Fruit fly (Drosophila melanogaster) whole organism, embryonic: Measurements from ENCODE around the gene CG3517.
A peak's percentile ranks its signal among the peaks of the same experiment; 100 is the strongest.

Source experiments
- BtbVII ChIP-seq: fragments of 200-800 bp; sonication (Bioruptor generic); optimal IDR thresholded peaks from 3 replicates; lab custom pipeline; 2017; ENCODE audit warnings: missing biosample characterization, mild to moderate bottlenecking, missing genetic modification characterization
- CG10543 ChIP-seq: fragments of 200-800 bp; sonication (Bioruptor generic); optimal IDR thresholded peaks from 3 replicates; lab custom pipeline; 2017; ENCODE audit warnings: missing biosample characterization, mild to moderate bottlenecking, missing genetic modification characterization, moderate library complexity
- CG13287 ChIP-seq: fragments of 200-800 bp; sonication (Bioruptor generic); IDR thresholded peaks from 2 replicates; pipeline ENCODE4 v1.3.6; 2022; ENCODE audit warnings: missing biosample characterization, missing genetic modification characterization; ENCODE audit not compliant: partially characterized antibody
- CG16779 ChIP-seq: fragments of 200-800 bp; sonication (Bioruptor generic); IDR thresholded peaks from 2 replicates; pipeline ENCODE4 v1.3.6; 2022; ENCODE audit warnings: missing biosample characterization, missing genetic modification characterization
- CG16813 ChIP-seq: fragments of 200-800 bp; sonication (Bioruptor generic); IDR thresholded peaks from 3 replicates; pipeline ENCODE4 v1.3.6; 2022; ENCODE audit warnings: missing biosample characterization, missing genetic modification characterization; ENCODE audit not compliant: partially characterized antibody
- CG17359 ChIP-seq: fragments of 200-800 bp; sonication (Bioruptor generic); optimal IDR thresholded peaks from 3 replicates; lab custom pipeline; 2018; ENCODE audit warnings: missing biosample characterization, mild to moderate bottlenecking, missing genetic modification characterization, moderate library complexity
- CG2199 ChIP-seq: fragments of 200-800 bp; sonication (Bioruptor generic); IDR thresholded peaks from 3 replicates; pipeline ENCODE4 v1.3.6; 2022; ENCODE audit warnings: missing biosample characterization, missing genetic modification characterization
- CG2875 ChIP-seq: fragments of 200-800 bp; sonication (Bioruptor generic); optimal IDR thresholded peaks from 2 replicates; lab custom pipeline; 2017; ENCODE audit warnings: missing biosample characterization, mild to moderate bottlenecking, missing genetic modification characterization, missing genetic modification reagents
- CG31388 ChIP-seq: fragments of 200-800 bp; sonication (Bioruptor generic); optimal IDR thresholded peaks from 2 replicates; lab custom pipeline; 2016; ENCODE audit warnings: missing biosample characterization, missing genetic modification characterization
- CG32767 ChIP-seq: fragments of 200-800 bp; sonication (Bioruptor generic); IDR thresholded peaks from 2 replicates; pipeline ENCODE4 v1.3.6; 2022; ENCODE audit warnings: missing biosample characterization, missing genetic modification characterization
- CG34224 ChIP-seq: fragments of 200-800 bp; sonication (Bioruptor generic); IDR thresholded peaks from 3 replicates; pipeline ENCODE4 v1.3.6; 2022; ENCODE audit warnings: missing biosample characterization, missing genetic modification characterization; ENCODE audit not compliant: partially characterized antibody
- CG3995 ChIP-seq: fragments of 200-800 bp; sonication (Bioruptor generic); optimal IDR thresholded peaks from 3 replicates; lab custom pipeline; 2016; ENCODE audit warnings: missing biosample characterization, missing genetic modification characterization
- CG4730 ChIP-seq: fragments of 200-800 bp; sonication (Bioruptor generic); IDR thresholded peaks from 2 replicates; pipeline ENCODE4 v1.3.6; 2022; ENCODE audit warnings: missing biosample characterization, missing genetic modification characterization
- CG7745 ChIP-seq: fragments of 200-800 bp; sonication (Bioruptor generic); optimal IDR thresholded peaks from 2 replicates; lab custom pipeline; 2018; ENCODE audit warnings: missing biosample characterization, mild to moderate bottlenecking, missing genetic modification characterization, moderate library complexity
- CG7839 ChIP-seq: fragments of 200-800 bp; sonication (Bioruptor generic); optimal IDR thresholded peaks from 3 replicates; lab custom pipeline; 2018; ENCODE audit warnings: missing biosample characterization, mild to moderate bottlenecking, missing genetic modification characterization, moderate library complexity
- CoRest ChIP-seq: fragments of 200-800 bp; sonication (Bioruptor generic); optimal IDR thresholded peaks from 3 replicates; lab custom pipeline; 2018; ENCODE audit warnings: missing biosample characterization, mild to moderate bottlenecking, missing genetic modification characterization, moderate library complexity
- Dll ChIP-seq: fragments of 200-800 bp; sonication (Bioruptor generic); IDR thresholded peaks from 4 replicates; pipeline ENCODE4 v1.3.6; 2022; ENCODE audit warnings: missing biosample characterization, missing genetic modification characterization; ENCODE audit not compliant: partially characterized antibody
- E2f2 ChIP-seq: fragments of 200-800 bp; sonication (Bioruptor generic); IDR thresholded peaks from 2 replicates; pipeline ENCODE4 v1.3.6; 2022; ENCODE audit warnings: missing biosample characterization, missing genetic modification characterization
- ERR ChIP-seq: fragments of 200-800 bp; sonication (Bioruptor generic); optimal IDR thresholded peaks from 2 replicates; lab custom pipeline; 2016; ENCODE audit warnings: missing biosample characterization, missing genetic modification characterization
- Fer2 ChIP-seq: fragments of 200-800 bp; sonication (Bioruptor generic); optimal IDR thresholded peaks from 2 replicates; lab custom pipeline; 2018; ENCODE audit warnings: missing biosample characterization, mild to moderate bottlenecking, missing genetic modification characterization, moderate library complexity
- Fer3 ChIP-seq: fragments of 200-800 bp; sonication (Bioruptor generic); optimal IDR thresholded peaks from 2 replicates; lab custom pipeline; 2018; ENCODE audit warnings: missing biosample characterization, mild to moderate bottlenecking, missing genetic modification characterization, moderate library complexity
- H15 ChIP-seq: fragments of 200-800 bp; sonication (Bioruptor generic); IDR thresholded peaks from 3 replicates; pipeline ENCODE4 v1.3.6; 2022; ENCODE audit warnings: missing biosample characterization, missing genetic modification characterization
- HLH3B ChIP-seq: fragments of 200-800 bp; sonication (Bioruptor generic); IDR thresholded peaks from 2 replicates; pipeline ENCODE4 v1.3.6; 2022; ENCODE audit warnings: missing biosample characterization, missing genetic modification characterization
- Hr39 ChIP-seq: fragments of >200 bp; optimal IDR thresholded peaks from 2 replicates; lab custom pipeline; 2017
- MTF-1 ChIP-seq: fragments of 200-800 bp; sonication (Bioruptor generic); optimal IDR thresholded peaks from 2 replicates; lab custom pipeline; 2018; ENCODE audit warnings: missing biosample characterization, mild to moderate bottlenecking, missing genetic modification characterization, borderline replicate concordance
- NC2β ChIP-seq: fragments of 200-800 bp; sonication (Bioruptor generic); optimal IDR thresholded peaks from 2 replicates; lab custom pipeline; 2016; ENCODE audit warnings: missing biosample characterization, missing genetic modification characterization
- Optix ChIP-seq: fragments of 200-800 bp; sonication (Bioruptor generic); IDR thresholded peaks from 3 replicates; pipeline ENCODE4 v1.3.6; 2022; ENCODE audit warnings: missing biosample characterization, missing genetic modification characterization
- al ChIP-seq: fragments of 200-800 bp; sonication (Bioruptor generic); IDR thresholded peaks from 2 replicates; pipeline ENCODE4 v1.3.6; 2022; ENCODE audit warnings: missing biosample characterization, missing genetic modification characterization
- btn ChIP-seq: fragments of 200-800 bp; sonication (Bioruptor generic); optimal IDR thresholded peaks from 2 replicates; lab custom pipeline; 2016; ENCODE audit warnings: missing biosample characterization, missing genetic modification characterization
- chinmo ChIP-seq: fragments of 200-800 bp; sonication (Bioruptor generic); IDR thresholded peaks from 4 replicates; pipeline ENCODE4 v1.3.6; 2022; ENCODE audit warnings: missing biosample characterization, missing genetic modification characterization; ENCODE audit not compliant: partially characterized antibody
- crol ChIP-seq: fragments of 200-800 bp; sonication (Bioruptor generic); IDR thresholded peaks from 2 replicates; pipeline ENCODE4 v1.3.6; 2022; ENCODE audit warnings: missing biosample characterization, missing genetic modification characterization
- dysf ChIP-seq: fragments of 200-800 bp; sonication (Bioruptor generic); IDR thresholded peaks from 3 replicates; pipeline ENCODE4 v1.3.6; 2022; ENCODE audit warnings: missing biosample characterization, missing genetic modification characterization
- esg ChIP-seq: fragments of 200-800 bp; sonication (Bioruptor generic); conservative IDR thresholded peaks from 2 replicates; pipeline ENCODE4 v1.3.6; 2022; ENCODE audit warnings: missing biosample characterization, missing genetic modification characterization
- eve ChIP-seq, 2 experiments: fragments of >200 bp; optimal IDR thresholded peaks; 2 replicates each; lab custom pipeline; 2017; ENCODE audit warnings: missing biosample characterization in 2 of 2, missing genetic modification characterization in 2 of 2
- ewg ChIP-seq: fragments of 200-800 bp; sonication (Bioruptor generic); optimal IDR thresholded peaks from 3 replicates; lab custom pipeline; 2017; ENCODE audit warnings: mild to moderate bottlenecking, missing biosample characterization, missing genetic modification reagents, missing genetic modification characterization
- fru ChIP-seq: fragments of >200 bp; optimal IDR thresholded peaks from 2 replicates; lab custom pipeline; 2017
- grau ChIP-seq: fragments of 200-800 bp; optimal IDR thresholded peaks from 3 replicates; lab custom pipeline; 2019; ENCODE audit warnings: missing biosample characterization, mild to moderate bottlenecking, missing genetic modification characterization, moderate library complexity
- her ChIP-seq: fragments of 200-800 bp; sonication (Bioruptor generic); optimal IDR thresholded peaks from 2 replicates; lab custom pipeline; 2016; ENCODE audit warnings: missing biosample characterization, missing genetic modification characterization
- insv ChIP-seq, 2 experiments: fragments of 200-800 bp; sonication (Bioruptor generic); optimal IDR thresholded peaks; 3 replicates each; lab custom pipeline; 2016 to 2018; ENCODE audit warnings: missing biosample characterization in 2 of 2, missing genetic modification characterization in 2 of 2
- oc ChIP-seq: fragments of 200-800 bp; sonication (Bioruptor generic); optimal IDR thresholded peaks from 2 replicates; lab custom pipeline; 2018; ENCODE audit warnings: missing biosample characterization, mild to moderate bottlenecking, missing genetic modification characterization, moderate library complexity
- odd ChIP-seq: fragments of 200-800 bp; sonication (Bioruptor generic); optimal IDR thresholded peaks from 2 replicates; lab custom pipeline; 2017; ENCODE audit warnings: missing biosample characterization, mild to moderate bottlenecking, missing genetic modification characterization
- org-1 ChIP-seq: fragments of 200-800 bp; sonication (Bioruptor generic); optimal IDR thresholded peaks from 2 replicates; lab custom pipeline; 2017; ENCODE audit warnings: missing biosample characterization, missing genetic modification characterization
- otp ChIP-seq: fragments of 200-800 bp; sonication (Bioruptor generic); IDR thresholded peaks from 3 replicates; pipeline ENCODE4, ENCODE4 v1.3.6; 2022; ENCODE audit warnings: missing biosample characterization, missing genetic modification characterization
- pita ChIP-seq: fragments of 200-800 bp; sonication (Bioruptor generic); optimal IDR thresholded peaks from 2 replicates; lab custom pipeline; 2017; ENCODE audit warnings: missing biosample characterization, mild to moderate bottlenecking, missing genetic modification characterization
- sc ChIP-seq, 3 experiments: fragments of >200 bp in 2 of 3; fragments of 200-800 bp in 1 of 3; sonication (Bioruptor generic) in 1 of 3; optimal IDR thresholded peaks; 2 replicates in 2 of 3; 3 replicates in 1 of 3; lab custom pipeline; 2017; ENCODE audit warnings: mild to moderate bottlenecking in 1 of 3, missing biosample characterization in 1 of 3, missing genetic modification characterization in 1 of 3, missing genetic modification reagents in 1 of 3
- sens ChIP-seq: fragments of 200-800 bp; sonication (Bioruptor generic); peaks from one replicate; lab custom pipeline; 2016; ENCODE audit warnings: missing biosample characterization, missing genetic modification characterization
- ssp ChIP-seq: fragments of 200-800 bp; sonication (Bioruptor generic); IDR thresholded peaks from 2 replicates; pipeline ENCODE4 v1.3.6; 2022; ENCODE audit warnings: missing biosample characterization, missing genetic modification characterization
- unpg ChIP-seq: fragments of 200-800 bp; sonication (Bioruptor generic); optimal IDR thresholded peaks from 3 replicates; lab custom pipeline; 2018; ENCODE audit warnings: missing biosample characterization, mild to moderate bottlenecking, missing genetic modification characterization, moderate library complexity
- usp ChIP-seq: fragments of >200 bp; optimal IDR thresholded peaks from 2 replicates; lab custom pipeline; 2017; ENCODE audit warnings: missing biosample characterization, missing genetic modification characterization
- wor ChIP-seq: fragments of 200-800 bp; sonication (Bioruptor generic); IDR thresholded peaks from 2 replicates; pipeline ENCODE4 v1.3.6; 2022; ENCODE audit warnings: missing biosample characterization, missing genetic modification characterization
- zen ChIP-seq: fragments of 200-800 bp; sonication (Bioruptor generic); optimal IDR thresholded peaks from 3 replicates; lab custom pipeline; 2018; ENCODE audit warnings: missing biosample characterization, mild to moderate bottlenecking, missing genetic modification characterization, moderate library complexity

CG3517 gene

dm6 chr3R:19463016-19463664 is 38.1 kb upstream of the CG3517 start, which contains the start of gene Scsalpha2 (continued):
- TF ChIP-seq pita (GFP tag; lab: Kevin White, UChicago), result no peak
- no peak for TF ChIP-seq Hr39 (lab: Kevin White, UChicago)
- TF ChIP-seq CG31388 (GFP tag; lab: Kevin White, UChicago), result no peak
- no peak for TF ChIP-seq CoRest
- TF ChIP-seq CG7745 (tag; lab: Kevin White, UChicago), result no peak
- TF ChIP-seq Fer2, result no peak
- TF ChIP-seq otp (GFP tag; lab: Robert Waterston, UW), result no peak
- TF ChIP-seq CG10543 (GFP tag; lab: Kevin White, UChicago), result no peak
- TF ChIP-seq crol (GFP tag; lab: Robert Waterston, UW), result no peak
- no peak for TF ChIP-seq ERR
- TF ChIP-seq dysf (GFP tag; lab: Robert Waterston, UW), result no peak
- no peak for TF ChIP-seq ssp
- no peak for TF ChIP-seq wor (GFP tag; lab: Robert Waterston, UW)
- no peak for TF ChIP-seq esg (GFP tag; lab: Robert Waterston, UW)
- TF ChIP-seq grau (tag; lab: Kevin White, UChicago), result peak; percentile 6
- no peak for TF ChIP-seq al
- TF ChIP-seq sc (optimal IDR thresholded peaks at IDR 0.05; lab: Kevin White, UChicago), result no peak
- no peak for TF ChIP-seq sc (GFP tag; optimal IDR thresholded peaks at IDR 0.05; lab: Kevin White, UChicago)
- TF ChIP-seq insv (GFP tag; optimal IDR thresholded peaks at IDR 0.05; lab: Kevin White, UChicago), result peak; percentile 70 to 95
- no peak for TF ChIP-seq BtbVII (GFP tag; lab: Kevin White, UChicago)
- TF ChIP-seq CG32767 (GFP tag; lab: Robert Waterston, UW), result no peak
- TF ChIP-seq CG17359 (tag; lab: Kevin White, UChicago), result no peak
- 0 out of 4 replicates have a peak, but pooled peaks have one; percentile 54 for TF ChIP-seq chinmo (GFP tag; lab: Robert Waterston, UW)
- no peak for TF ChIP-seq Dll
- TF ChIP-seq CG7839 (tag; lab: Kevin White, UChicago), result no peak
- TF ChIP-seq her (GFP tag; lab: Kevin White, UChicago), result peak; percentile 3
- no peak for TF ChIP-seq CG13287 (GFP tag; lab: Robert Waterston, UW)
- no peak for TF ChIP-seq CG16813
- peak; percentile 73; the same call in 1 of the 3 replicates for TF ChIP-seq CG2199 (GFP tag; lab: Robert Waterston, UW)
- no peak for TF ChIP-seq CG34224 (GFP tag; lab: Robert Waterston, UW)
- TF ChIP-seq usp (GFP tag; lab: Kevin White, UChicago), result no peak
- no peak for TF ChIP-seq ewg (GFP tag; lab: Kevin White, UChicago)
- TF ChIP-seq NC2β (GFP tag; lab: Kevin White, UChicago), result no peak
- no peak for TF ChIP-seq unpg (GFP tag; lab: Kevin White, UChicago)
- no peak for TF ChIP-seq fru (lab: Kevin White, UChicago)
- peak; percentile 74 for TF ChIP-seq sens (GFP tag; lab: Kevin White, UChicago)
- TF ChIP-seq MTF-1, result no peak
- peak; percentile 76 for TF ChIP-seq zen (tag; lab: Kevin White, UChicago)
- TF ChIP-seq Optix, result no peak
- no peak for TF ChIP-seq HLH3B (GFP tag; lab: Robert Waterston, UW)
- no peak for TF ChIP-seq CG2875 (GFP tag; lab: Kevin White, UChicago)
- TF ChIP-seq E2f2 (GFP tag; lab: Robert Waterston, UW), result no peak
- no peak for TF ChIP-seq org-1 (GFP tag; lab: Kevin White, UChicago)
- no peak for TF ChIP-seq CG16779 (GFP tag; lab: Robert Waterston, UW)
- TF ChIP-seq CG3995 (GFP tag; lab: Kevin White, UChicago), result no peak
- TF ChIP-seq H15 (GFP tag; lab: Robert Waterston, UW), result no peak
- TF ChIP-seq oc (tag; lab: Kevin White, UChicago), result peak; percentile 20
- TF ChIP-seq eve (GFP tag; optimal IDR thresholded peaks at IDR 0.05; lab: Kevin White, UChicago), result no peak
- no peak for TF ChIP-seq CG4730 (GFP tag; lab: Robert Waterston, UW)
- no peak for TF ChIP-seq btn (GFP tag; lab: Kevin White, UChicago)
- no peak for TF ChIP-seq Fer3
- TF ChIP-seq odd, result no peak
